Fruit fly (Drosophila melanogaster) whole organism, embryonic: ENCODE results near the gene Ctu2.

Source experiments
- Ada2b ChIP-seq: fragments of 200-800 bp; sonication (Bioruptor generic); IDR thresholded peaks from 2 replicates; pipeline ENCODE4 v1.3.6; 2022; ENCODE audit warnings: missing biosample characterization, missing genetic modification characterization
- Atf3 ChIP-seq: fragments of 200-800 bp; sonication (Bioruptor generic); optimal IDR thresholded peaks from 3 replicates; lab custom pipeline; 2016; ENCODE audit warnings: missing biosample characterization, missing genetic modification characterization
- Awh ChIP-seq: fragments of 200-800 bp; sonication (Bioruptor generic); IDR thresholded peaks from 2 replicates; pipeline ENCODE4, ENCODE4 v1.3.6; 2022; ENCODE audit warnings: missing biosample characterization, missing genetic modification characterization
- CG10431 ChIP-seq: fragments of 200-800 bp; sonication (Bioruptor generic); optimal IDR thresholded peaks from 3 replicates; lab custom pipeline; 2018; ENCODE audit warnings: missing biosample characterization, mild to moderate bottlenecking, missing genetic modification characterization
- CG11093 ChIP-seq: fragments of 200-800 bp; sonication (Bioruptor generic); IDR thresholded peaks from 3 replicates; pipeline ENCODE4 v1.3.6; 2022; ENCODE audit warnings: missing biosample characterization, missing genetic modification characterization
- CG11695 ChIP-seq: fragments of 200-800 bp; sonication (Bioruptor generic); IDR thresholded peaks from 3 replicates; pipeline ENCODE4 v1.3.6; 2022; ENCODE audit warnings: missing biosample characterization, missing genetic modification characterization
- CG12104 ChIP-seq: fragments of 200-800 bp; sonication (Bioruptor generic); optimal IDR thresholded peaks from 3 replicates; lab custom pipeline; 2016; ENCODE audit warnings: missing biosample characterization, missing genetic modification characterization
- CG13123 ChIP-seq: fragments of 200-800 bp; sonication (Bioruptor generic); optimal IDR thresholded peaks from 2 replicates; lab custom pipeline; 2016; ENCODE audit warnings: missing biosample characterization, missing genetic modification characterization
- CG13624 ChIP-seq: fragments of 200-800 bp; sonication (Bioruptor generic); optimal IDR thresholded peaks from 2 replicates; lab custom pipeline; 2016; ENCODE audit warnings: missing biosample characterization, missing genetic modification characterization
- CG13775 ChIP-seq: fragments of 200-800 bp; sonication (Bioruptor generic); optimal IDR thresholded peaks from 3 replicates; lab custom pipeline; 2017; ENCODE audit warnings: missing biosample characterization, mild to moderate bottlenecking, missing genetic modification characterization
- CG16813 ChIP-seq: fragments of 200-800 bp; sonication (Bioruptor generic); IDR thresholded peaks from 3 replicates; pipeline ENCODE4 v1.3.6; 2022; ENCODE audit warnings: missing biosample characterization, missing genetic modification characterization; ENCODE audit not compliant: partially characterized antibody
- CG17328 ChIP-seq: fragments of 200-800 bp; sonication (Bioruptor generic); IDR thresholded peaks from 2 replicates; pipeline ENCODE4 v1.3.6; 2022; ENCODE audit warnings: missing biosample characterization, missing genetic modification characterization
- CG1832 ChIP-seq: fragments of 200-800 bp; sonication (Bioruptor generic); optimal IDR thresholded peaks from 2 replicates; lab custom pipeline; 2017; ENCODE audit warnings: missing biosample characterization, mild to moderate bottlenecking, missing genetic modification characterization, inconsistent platforms
- CG2875 ChIP-seq: fragments of 200-800 bp; sonication (Bioruptor generic); optimal IDR thresholded peaks from 2 replicates; lab custom pipeline; 2017; ENCODE audit warnings: missing biosample characterization, mild to moderate bottlenecking, missing genetic modification characterization, missing genetic modification reagents
- CG3163 ChIP-seq: fragments of 200-800 bp; sonication (Bioruptor generic); optimal IDR thresholded peaks from 3 replicates; lab custom pipeline; 2016; ENCODE audit warnings: missing biosample characterization, missing genetic modification characterization
- CG32532 ChIP-seq: fragments of 200-800 bp; sonication (Bioruptor generic); IDR thresholded peaks from 2 replicates; pipeline ENCODE4 v1.3.6; 2022; ENCODE audit warnings: missing biosample characterization, missing genetic modification characterization
- CG32767 ChIP-seq: fragments of 200-800 bp; sonication (Bioruptor generic); IDR thresholded peaks from 2 replicates; pipeline ENCODE4 v1.3.6; 2022; ENCODE audit warnings: missing biosample characterization, missing genetic modification characterization
- CG3847 ChIP-seq: fragments of 200-800 bp; sonication (Bioruptor generic); IDR thresholded peaks from 2 replicates; pipeline ENCODE4 v1.3.6; 2022; ENCODE audit warnings: missing biosample characterization, missing genetic modification characterization
- CG4360 ChIP-seq: fragments of 200-800 bp; sonication (Bioruptor generic); IDR thresholded peaks from 2 replicates; pipeline ENCODE4 v1.3.6; 2022; ENCODE audit warnings: missing biosample characterization, missing genetic modification characterization
- CG4854 ChIP-seq: fragments of 200-800 bp; sonication (Bioruptor generic); optimal IDR thresholded peaks from 2 replicates; lab custom pipeline; 2016; ENCODE audit warnings: missing biosample characterization, missing genetic modification characterization, inconsistent platforms
- CG9609 ChIP-seq: fragments of 200-800 bp; sonication (Bioruptor generic); optimal IDR thresholded peaks from 3 replicates; lab custom pipeline; 2016; ENCODE audit warnings: missing biosample characterization, missing genetic modification characterization
- CrebB ChIP-seq: fragments of 200-800 bp; sonication (Bioruptor generic); optimal IDR thresholded peaks from 3 replicates; lab custom pipeline; 2018; ENCODE audit warnings: missing biosample characterization, mild to moderate bottlenecking, missing genetic modification characterization
- Deaf1 ChIP-seq: fragments of 200-800 bp; optimal IDR thresholded peaks from 3 replicates; lab custom pipeline; 2019; ENCODE audit warnings: missing biosample characterization, mild to moderate bottlenecking, missing genetic modification characterization, moderate library complexity
- Dip2 ChIP-seq: fragments of 200-800 bp; sonication (Bioruptor generic); IDR thresholded peaks from 2 replicates; pipeline ENCODE4 v1.3.6; 2022; ENCODE audit warnings: missing biosample characterization, missing genetic modification characterization
- Drgx ChIP-seq: fragments of 200-800 bp; sonication (Bioruptor generic); IDR thresholded peaks from 2 replicates; pipeline ENCODE4 v1.3.6; 2022; ENCODE audit warnings: missing biosample characterization, missing genetic modification characterization
- ERR ChIP-seq: fragments of 200-800 bp; sonication (Bioruptor generic); optimal IDR thresholded peaks from 2 replicates; lab custom pipeline; 2016; ENCODE audit warnings: missing biosample characterization, missing genetic modification characterization
- HHEX ChIP-seq: fragments of 200-800 bp; sonication (Bioruptor generic); optimal IDR thresholded peaks from 3 replicates; lab custom pipeline; 2017; ENCODE audit warnings: missing biosample characterization, mild to moderate bottlenecking, missing genetic modification characterization, missing genetic modification reagents
- Hmx ChIP-seq: fragments of 200-800 bp; sonication (Bioruptor generic); optimal IDR thresholded peaks from 2 replicates; lab custom pipeline; 2016; ENCODE audit warnings: missing biosample characterization, missing genetic modification characterization
- Lim3 ChIP-seq: fragments of 200-800 bp; sonication (Bioruptor generic); IDR thresholded peaks from 2 replicates; pipeline ENCODE4 v1.3.6; 2022; ENCODE audit warnings: missing biosample characterization, missing genetic modification characterization
- Nf-YC ChIP-seq: fragments of 200-800 bp; optimal IDR thresholded peaks from 3 replicates; lab custom pipeline; 2019; ENCODE audit warnings: missing biosample characterization, mild to moderate bottlenecking, missing genetic modification characterization, moderate library complexity
- Poxn ChIP-seq: fragments of 200-800 bp; sonication (Bioruptor generic); IDR thresholded peaks from 2 replicates; pipeline ENCODE4 v1.3.6; 2022; ENCODE audit warnings: missing biosample characterization, missing genetic modification characterization
- Taf1 ChIP-seq: fragments of 200-800 bp; sonication (Bioruptor generic); IDR thresholded peaks from 2 replicates; pipeline ENCODE4 v1.3.6; 2022; ENCODE audit warnings: missing biosample characterization, missing genetic modification characterization
- Usf ChIP-seq: fragments of 200-800 bp; sonication (Bioruptor generic); optimal IDR thresholded peaks from 2 replicates; lab custom pipeline; 2017; ENCODE audit warnings: missing genotype, missing biosample characterization, missing genetic modification characterization
- ash1 ChIP-seq: fragments of 200-800 bp; sonication (Bioruptor generic); optimal IDR thresholded peaks from 2 replicates; lab custom pipeline; 2018; ENCODE audit warnings: missing biosample characterization, mild to moderate bottlenecking, missing genetic modification characterization
- cato ChIP-seq: fragments of 200-800 bp; sonication (Bioruptor generic); optimal IDR thresholded peaks from 2 replicates; lab custom pipeline; 2016; ENCODE audit warnings: missing biosample characterization, missing genetic modification characterization, borderline replicate concordance
- chm ChIP-seq: fragments of 200-800 bp; sonication (Bioruptor generic); IDR thresholded peaks from 2 replicates; pipeline ENCODE4 v1.3.6; 2022; ENCODE audit warnings: missing biosample characterization, missing genetic modification characterization
- corto ChIP-seq: fragments of 200-800 bp; sonication (Bioruptor generic); optimal IDR thresholded peaks from 2 replicates; lab custom pipeline; 2016; ENCODE audit warnings: missing biosample characterization, mild to moderate bottlenecking, missing genetic modification characterization, moderate library complexity
- dimm ChIP-seq: fragments of 200-800 bp; sonication (Bioruptor generic); IDR thresholded peaks from 2 replicates; pipeline ENCODE4 v1.3.6; 2022; ENCODE audit warnings: missing biosample characterization, missing genetic modification characterization
- dysf ChIP-seq: fragments of 200-800 bp; sonication (Bioruptor generic); IDR thresholded peaks from 3 replicates; pipeline ENCODE4 v1.3.6; 2022; ENCODE audit warnings: missing biosample characterization, missing genetic modification characterization
- eve ChIP-seq, 2 experiments: fragments of >200 bp; optimal IDR thresholded peaks; 2 replicates each; lab custom pipeline; 2017; ENCODE audit warnings: missing biosample characterization in 2 of 2, missing genetic modification characterization in 2 of 2
- fru ChIP-seq: fragments of >200 bp; optimal IDR thresholded peaks from 2 replicates; lab custom pipeline; 2017
- gce ChIP-seq: fragments of 200-800 bp; sonication (Bioruptor generic); IDR thresholded peaks from 3 replicates; pipeline ENCODE4 v1.3.6; 2022; ENCODE audit warnings: missing biosample characterization, missing genetic modification characterization
- gcm2 ChIP-seq: fragments of 200-800 bp; sonication (Bioruptor generic); optimal IDR thresholded peaks from 2 replicates; lab custom pipeline; 2016; ENCODE audit warnings: missing biosample characterization, missing genetic modification characterization
- gem ChIP-seq: fragments of 200-800 bp; sonication (Bioruptor generic); optimal IDR thresholded peaks from 2 replicates; lab custom pipeline; 2019; ENCODE audit warnings: missing biosample characterization, mild to moderate bottlenecking, missing genetic modification characterization, moderate library complexity
- jing ChIP-seq: fragments of 200-800 bp; sonication (Bioruptor generic); optimal IDR thresholded peaks from 2 replicates; lab custom pipeline; 2018; ENCODE audit warnings: missing biosample characterization, mild to moderate bottlenecking, missing genetic modification characterization
- mam ChIP-seq: fragments of 200-800 bp; sonication (Bioruptor generic); optimal IDR thresholded peaks from 3 replicates; lab custom pipeline; 2016; ENCODE audit warnings: missing biosample characterization, missing genetic modification characterization
- nerfin-2 ChIP-seq: fragments of 200-800 bp; sonication (Bioruptor generic); IDR thresholded peaks from 2 replicates; pipeline ENCODE4 v1.3.6; 2022; ENCODE audit warnings: missing biosample characterization, missing genetic modification characterization; ENCODE audit not compliant: partially characterized antibody
- onecut ChIP-seq: fragments of 200-800 bp; sonication (Bioruptor generic); IDR thresholded peaks from 2 replicates; pipeline ENCODE4 v1.3.6; 2022; ENCODE audit warnings: missing biosample characterization, missing genetic modification characterization
- peb ChIP-seq: fragments of 200-800 bp; sonication (Bioruptor generic); IDR thresholded peaks from 2 replicates; pipeline ENCODE4 v1.3.6; 2022; ENCODE audit warnings: missing biosample characterization, missing genetic modification characterization
- psq ChIP-seq: fragments of 200-800 bp; sonication (Bioruptor generic); optimal IDR thresholded peaks from 2 replicates; lab custom pipeline; 2017; ENCODE audit warnings: missing biosample characterization, missing genetic modification characterization
- sens ChIP-seq: fragments of 200-800 bp; sonication (Bioruptor generic); peaks from one replicate; lab custom pipeline; 2016; ENCODE audit warnings: missing biosample characterization, missing genetic modification characterization
- ssp ChIP-seq: fragments of 200-800 bp; sonication (Bioruptor generic); IDR thresholded peaks from 2 replicates; pipeline ENCODE4 v1.3.6; 2022; ENCODE audit warnings: missing biosample characterization, missing genetic modification characterization
- unc-4 ChIP-seq: fragments of 200-800 bp; sonication (Bioruptor generic); IDR thresholded peaks from 2 replicates; pipeline ENCODE4 v1.3.6; 2022; ENCODE audit warnings: missing biosample characterization, missing genetic modification characterization; ENCODE audit not compliant: partially characterized antibody

Gene Ctu2

DNA sequence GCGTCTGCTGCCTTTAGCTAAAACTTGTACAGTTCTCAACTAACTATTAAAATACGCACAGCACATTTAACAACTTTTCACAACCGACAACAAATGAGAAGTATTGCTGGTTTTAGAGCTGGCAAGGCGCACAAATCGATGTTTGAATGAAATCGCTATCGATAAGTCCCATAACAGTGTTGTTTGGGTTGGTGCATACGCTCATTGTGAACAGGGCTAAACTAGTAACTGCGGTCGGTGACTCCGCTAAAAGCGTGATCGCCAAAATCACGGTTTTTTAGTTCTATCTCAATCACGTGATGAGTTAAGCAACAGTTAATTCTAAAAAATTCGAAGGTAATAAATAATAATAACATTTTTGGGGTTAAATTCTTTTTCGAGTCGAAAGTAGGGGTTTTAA lies 39.7 kb downstream of the Ctu2 start, which contains the start of gene Top2 (continued):
- no peak for TF ChIP-seq CrebB
- no peak for TF ChIP-seq fru (lab: Kevin White, UChicago)
- peak; percentile 62 for TF ChIP-seq CG13624
- TF ChIP-seq Usf: peak; percentile 81
- TF ChIP-seq CG16813: peak; percentile 89
- 0 out of 2 replicates have a peak, but pooled peaks have one; percentile 55 for TF ChIP-seq chm (GFP tag; lab: Robert Waterston, UW)
- TF ChIP-seq gcm2: no peak
- TF ChIP-seq Drgx (GFP tag; lab: Robert Waterston, UW): no peak
- no peak for TF ChIP-seq CG17328
- TF ChIP-seq CG32532 (GFP tag; lab: Robert Waterston, UW): no peak
- TF ChIP-seq CG13775 (GFP tag; lab: Kevin White, UChicago): no peak
- TF ChIP-seq CG11695 (GFP tag; lab: Robert Waterston, UW): no peak
- TF ChIP-seq corto: no peak
- no peak for TF ChIP-seq Poxn (GFP tag; lab: Robert Waterston, UW)
- peak; percentile 51 for TF ChIP-seq gem (tag; lab: Kevin White, UChicago)
- TF ChIP-seq unc-4 (GFP tag; lab: Robert Waterston, UW): peak; percentile 83
- no peak for TF ChIP-seq dysf (GFP tag; lab: Robert Waterston, UW)
- peak; percentile 47 for TF ChIP-seq CG13123
- TF ChIP-seq ERR (GFP tag; lab: Kevin White, UChicago): peak; percentile 13
- TF ChIP-seq Atf3 (GFP tag; lab: Kevin White, UChicago): no peak
- TF ChIP-seq CG3847 (GFP tag; lab: Robert Waterston, UW): peak; percentile 55; the same call in 1 of the 2 replicates
- TF ChIP-seq ssp (GFP tag; lab: Robert Waterston, UW): peak; percentile 83
- peak; percentile 53; the same call in 1 of the 2 replicates for TF ChIP-seq nerfin-2 (GFP tag; lab: Robert Waterston, UW)
- no peak for TF ChIP-seq CG4360
- TF ChIP-seq CG1832 (GFP tag; lab: Kevin White, UChicago): no peak
- no peak for TF ChIP-seq CG4854 (GFP tag; lab: Kevin White, UChicago)
- TF ChIP-seq dimm (GFP tag; lab: Robert Waterston, UW): no peak
- peak; percentile 47; the same call in 1 of the 2 replicates for TF ChIP-seq CG32767
- no peak for TF ChIP-seq cato
- TF ChIP-seq onecut (GFP tag; lab: Robert Waterston, UW): no peak
- TF ChIP-seq Deaf1 (tag; lab: Kevin White, UChicago): no peak
- no peak for TF ChIP-seq Dip2 (GFP tag; lab: Robert Waterston, UW)
- TF ChIP-seq sens: peak; percentile 78
- peak; percentile 25 for TF ChIP-seq mam (GFP tag; lab: Kevin White, UChicago)
- no peak for TF ChIP-seq psq (GFP tag; lab: Kevin White, UChicago)
- TF ChIP-seq eve (GFP tag; optimal IDR thresholded peaks at IDR 0.05; lab: Kevin White, UChicago): no peak
- no peak for TF ChIP-seq Hmx (GFP tag; lab: Kevin White, UChicago)
- no peak for TF ChIP-seq CG10431 (GFP tag; lab: Kevin White, UChicago)
- no peak for TF ChIP-seq CG12104
- TF ChIP-seq CG3163 (GFP tag; lab: Kevin White, UChicago): no peak
- no peak for TF ChIP-seq jing
- no peak for TF ChIP-seq CG2875
- TF ChIP-seq Taf1 (GFP tag; lab: Robert Waterston, UW): no peak
- peak; percentile 14 for TF ChIP-seq Nf-YC (tag; lab: Kevin White, UChicago)
- peak; percentile 27; the same call in 1 of the 2 replicates for TF ChIP-seq Ada2b
- TF ChIP-seq peb: no peak
- no peak for TF ChIP-seq ash1 (GFP tag; lab: Kevin White, UChicago)
- TF ChIP-seq gce (GFP tag; lab: Robert Waterston, UW): no peak
- TF ChIP-seq HHEX (GFP tag; lab: Kevin White, UChicago): no peak
- no peak for TF ChIP-seq Lim3
- TF ChIP-seq CG9609 (GFP tag; lab: Kevin White, UChicago): peak; percentile 28
- TF ChIP-seq CG11093 (GFP tag; lab: Robert Waterston, UW): no peak
- no peak for TF ChIP-seq Awh (GFP tag; lab: Robert Waterston, UW)
